Fruit fly (Drosophila melanogaster): ENCODE results near the gene CG32152.

The CG32152 gene

dm6 chr3L:16112069-16112820, 31.6 kb downstream of the CG32152 start, which contains the start of gene Zn72D (continued):
- no peak for TF ChIP-seq Aef1 (GFP tag; IDR thresholded peaks at IDR 0.05)
- TF ChIP-seq CG6791 (GFP tag; IDR thresholded peaks at IDR 0.05; ENCODE audit: partially characterized antibody) = no peak
- TF ChIP-seq CG2875 (GFP tag; optimal IDR thresholded peaks at IDR 0.05) = no peak
- TF ChIP-seq CG18011 (GFP tag; optimal IDR thresholded peaks at IDR 0.05) = no peak
- TF ChIP-seq CG12744 (GFP tag; optimal IDR thresholded peaks at IDR 0.05) = no peak
- peak; percentile 95 for TF ChIP-seq MESR4 (GFP tag; optimal IDR thresholded peaks at IDR 0.05)
- no peak for TF ChIP-seq kah (GFP tag; optimal IDR thresholded peaks at IDR 0.05)
- no peak for TF ChIP-seq croc (GFP tag; conservative IDR thresholded peaks at IDR 0.05)
- no peak for TF ChIP-seq Elba2 (GFP tag; optimal IDR thresholded peaks at IDR 0.05)
- TF ChIP-seq CG33213 (GFP tag; optimal IDR thresholded peaks at IDR 0.05) = no peak
- peak; percentile 28 for TF ChIP-seq CG14710 (tag; optimal IDR thresholded peaks at IDR 0.05)
- peak; percentile 25 for TF ChIP-seq trem (tag; optimal IDR thresholded peaks at IDR 0.05)
- no peak for TF ChIP-seq CG13624 (GFP tag; optimal IDR thresholded peaks at IDR 0.05)
- TF ChIP-seq luna (GFP tag; optimal IDR thresholded peaks at IDR 0.05) = no peak
- TF ChIP-seq ac (GFP tag; optimal IDR thresholded peaks at IDR 0.05) = no peak
- no peak for TF ChIP-seq CG15696 (tag; optimal IDR thresholded peaks at IDR 0.05)
- TF ChIP-seq C15 (GFP tag; IDR thresholded peaks at IDR 0.05) = no peak
- no peak for TF ChIP-seq Sox100B (GFP tag; optimal IDR thresholded peaks at IDR 0.05)
- no peak for TF ChIP-seq HLHmδ (GFP tag; optimal IDR thresholded peaks at IDR 0.05)
- peak; percentile 44 for TF ChIP-seq sens (GFP tag)
- no peak for TF ChIP-seq Camta (GFP tag; optimal IDR thresholded peaks at IDR 0.05)
- TF ChIP-seq vnd (GFP tag; IDR thresholded peaks at IDR 0.05; ENCODE audit: partially characterized antibody) = no peak
- TF ChIP-seq hth (optimal IDR thresholded peaks at IDR 0.05) = no peak
- TF ChIP-seq emc (GFP tag; optimal IDR thresholded peaks at IDR 0.05) = no peak
- TF ChIP-seq Meics (GFP tag; optimal IDR thresholded peaks at IDR 0.05) = no peak
- TF ChIP-seq pum (GFP tag; optimal IDR thresholded peaks at IDR 0.05) = no peak
- TF ChIP-seq tll (GFP tag; optimal IDR thresholded peaks at IDR 0.05) = no peak
- no peak for TF ChIP-seq HLH3B (GFP tag; IDR thresholded peaks at IDR 0.05)
- TF ChIP-seq CG1647 (GFP tag; optimal IDR thresholded peaks at IDR 0.05) = no peak
- TF ChIP-seq CG3281 (GFP tag; optimal IDR thresholded peaks at IDR 0.05) = no peak
- peak; percentile 9 for TF ChIP-seq nerfin-1 (tag; optimal IDR thresholded peaks at IDR 0.05)
- TF ChIP-seq slp2 (GFP tag; optimal IDR thresholded peaks at IDR 0.05) = no peak
- TF ChIP-seq pb (GFP tag; optimal IDR thresholded peaks at IDR 0.05) = no peak
- no peak for TF ChIP-seq CG7928 (GFP tag; optimal IDR thresholded peaks at IDR 0.05)
- peak; percentile 99 for TF ChIP-seq onecut (GFP tag; IDR thresholded peaks at IDR 0.05)
- no peak for TF ChIP-seq ato (GFP tag; IDR thresholded peaks at IDR 0.05; ENCODE audit: partially characterized antibody)
- TF ChIP-seq CG15269 (tag; optimal IDR thresholded peaks at IDR 0.05) = no peak
- no peak for TF ChIP-seq lov (optimal IDR thresholded peaks at IDR 0.05)
- TF ChIP-seq lov (GFP tag; IDR thresholded peaks at IDR 0.05) = no peak
- no peak for TF ChIP-seq CG5180 (GFP tag; optimal IDR thresholded peaks at IDR 0.05)
- TF ChIP-seq Sox102F (GFP tag; optimal IDR thresholded peaks at IDR 0.05) = no peak
- TF ChIP-seq CG32532 (GFP tag; IDR thresholded peaks at IDR 0.05) = no peak
- no peak for TF ChIP-seq CG4854 (GFP tag; optimal IDR thresholded peaks at IDR 0.05)
- no peak for TF ChIP-seq ranshi (GFP tag; IDR thresholded peaks at IDR 0.05)
- no peak for TF ChIP-seq Rx (GFP tag; IDR thresholded peaks at IDR 0.05)
- no peak; the same call in 2 of the 3 replicates for TF ChIP-seq CG16813 (GFP tag; IDR thresholded peaks at IDR 0.05; ENCODE audit: partially characterized antibody)
- peak; percentile 6; the same call in 2 of the 3 replicates for TF ChIP-seq Opbp (GFP tag; IDR thresholded peaks at IDR 0.05; ENCODE audit: partially characterized antibody)
- TF ChIP-seq CG31388 (GFP tag; optimal IDR thresholded peaks at IDR 0.05) = no peak
- TF ChIP-seq Nf-YC (tag; optimal IDR thresholded peaks at IDR 0.05) = no peak
- no peak for TF ChIP-seq sug (tag; optimal IDR thresholded peaks at IDR 0.05)
